Fruit fly (Drosophila melanogaster) whole organism, prepupa: Measurements from ENCODE around the gene CG12693.

Source experiments
- CG10631 ChIP-seq: fragments of 200-800 bp; sonication (Bioruptor generic); optimal IDR thresholded peaks from 2 replicates; lab custom pipeline; 2016; ENCODE audit warnings: missing biosample characterization, missing genetic modification characterization
- CG10669 ChIP-seq: fragments of 200-800 bp; sonication (Bioruptor generic); optimal IDR thresholded peaks from 3 replicates; lab custom pipeline; 2018; ENCODE audit warnings: missing biosample characterization, mild to moderate bottlenecking, missing genetic modification characterization, moderate library complexity
- CG11294 ChIP-seq: fragments of 200-800 bp; sonication (Bioruptor generic); IDR thresholded peaks from 2 replicates; pipeline ENCODE4 v1.3.6; 2022; ENCODE audit warnings: missing biosample characterization, missing genetic modification characterization
- CG11762 ChIP-seq: fragments of 200-800 bp; sonication (Bioruptor generic); optimal IDR thresholded peaks from 3 replicates; lab custom pipeline; 2016; ENCODE audit warnings: missing biosample characterization, missing genetic modification characterization; ENCODE audit not compliant: insufficient read depth
- CG11902 ChIP-seq: fragments of 200-800 bp; sonication (Bioruptor generic); optimal IDR thresholded peaks from 3 replicates; lab custom pipeline; 2016; ENCODE audit warnings: missing biosample characterization, missing genetic modification characterization
- CG15336 ChIP-seq: fragments of 200-800 bp; sonication (Bioruptor generic); IDR thresholded peaks from 2 replicates; pipeline ENCODE4 v1.3.6; 2022; ENCODE audit warnings: missing biosample characterization, missing genetic modification characterization
- CG1621 ChIP-seq: fragments of 200-800 bp; sonication (Bioruptor generic); optimal IDR thresholded peaks from 3 replicates; lab custom pipeline; 2018; ENCODE audit warnings: missing biosample characterization, mild to moderate bottlenecking, missing genetic modification characterization
- CG16779 ChIP-seq: fragments of 200-800 bp; sonication (Bioruptor generic); optimal IDR thresholded peaks from 3 replicates; lab custom pipeline; 2017; ENCODE audit warnings: missing biosample characterization, mild to moderate bottlenecking, missing genetic modification characterization
- CG3032 ChIP-seq: fragments of 200-800 bp; optimal IDR thresholded peaks from 2 replicates; lab custom pipeline; 2019; ENCODE audit warnings: missing biosample characterization, mild to moderate bottlenecking, missing genetic modification characterization, moderate library complexity
- CG31627 ChIP-seq: fragments of 200-800 bp; sonication (Bioruptor generic); optimal IDR thresholded peaks from 3 replicates; lab custom pipeline; 2016; ENCODE audit warnings: missing biosample characterization, missing genetic modification characterization
- CG32006 ChIP-seq: fragments of 200-800 bp; sonication (Bioruptor generic); optimal IDR thresholded peaks from 3 replicates; lab custom pipeline; 2017; ENCODE audit warnings: missing biosample characterization, mild to moderate bottlenecking, missing genetic modification characterization
- CG34406 ChIP-seq: fragments of 200-800 bp; sonication (Bioruptor generic); optimal IDR thresholded peaks from 3 replicates; lab custom pipeline; 2016; ENCODE audit warnings: missing biosample characterization, missing genetic modification characterization
- CG3919 ChIP-seq: fragments of 200-800 bp; sonication (Bioruptor generic); optimal IDR thresholded peaks from 3 replicates; lab custom pipeline; 2016; ENCODE audit warnings: missing biosample characterization, missing genetic modification characterization
- CG4318 ChIP-seq: fragments of 200-800 bp; sonication (Bioruptor generic); optimal IDR thresholded peaks from 3 replicates; lab custom pipeline; 2017; ENCODE audit warnings: missing biosample characterization, mild to moderate bottlenecking, missing genetic modification characterization
- CG6163 ChIP-seq: fragments of 200-800 bp; sonication (Bioruptor generic); IDR thresholded peaks from 3 replicates; pipeline ENCODE4 v1.3.6; 2022; ENCODE audit warnings: missing biosample characterization, missing genetic modification characterization
- CG6792 ChIP-seq: fragments of 200-800 bp; sonication (Bioruptor generic); optimal IDR thresholded peaks from 3 replicates; lab custom pipeline; 2016; ENCODE audit warnings: missing biosample characterization, missing genetic modification characterization
- CG6808 ChIP-seq: fragments of 200-800 bp; sonication (Bioruptor generic); optimal IDR thresholded peaks from 3 replicates; lab custom pipeline; 2017; ENCODE audit warnings: missing biosample characterization, missing genetic modification characterization, mild to moderate bottlenecking, moderate library complexity, missing genetic modification reagents
- CG7368 ChIP-seq: fragments of 200-800 bp; sonication (Bioruptor generic); optimal IDR thresholded peaks from 3 replicates; lab custom pipeline; 2016; ENCODE audit warnings: missing biosample characterization, missing genetic modification characterization
- CG8319 ChIP-seq: fragments of 200-800 bp; sonication (Bioruptor generic); optimal IDR thresholded peaks from 3 replicates; lab custom pipeline; 2016; ENCODE audit warnings: missing biosample characterization, missing genetic modification characterization
- CG8632 ChIP-seq: fragments of 200-800 bp; sonication (Bioruptor generic); optimal IDR thresholded peaks from 3 replicates; lab custom pipeline; 2016; ENCODE audit warnings: missing biosample characterization, missing genetic modification characterization
- Eip78C ChIP-seq: fragments of 200-800 bp; sonication (Bioruptor generic); peaks from one replicate; lab custom pipeline; 2016; ENCODE audit warnings: missing biosample characterization, missing genetic modification characterization
- Eip93F ChIP-seq: fragments of 200-800 bp; sonication (Bioruptor generic); optimal IDR thresholded peaks from 2 replicates; lab custom pipeline; 2016; ENCODE audit warnings: missing biosample characterization, mild to moderate bottlenecking, missing genetic modification characterization
- Ets21C ChIP-seq: fragments of 200-800 bp; sonication (Bioruptor generic); optimal IDR thresholded peaks from 3 replicates; lab custom pipeline; 2016; ENCODE audit warnings: missing biosample characterization, missing genetic modification characterization
- Gug ChIP-seq: fragments of 200-800 bp; sonication (Bioruptor generic); IDR thresholded peaks from 2 replicates; pipeline ENCODE4 v1.3.6; 2022; ENCODE audit warnings: missing biosample characterization, missing genetic modification characterization
- Hr39 ChIP-seq: fragments of 200-800 bp; sonication (Bioruptor generic); optimal IDR thresholded peaks from 2 replicates; lab custom pipeline; 2016; ENCODE audit warnings: missing biosample characterization, missing genetic modification characterization
- Hr4 ChIP-seq: fragments of 200-800 bp; sonication (Bioruptor generic); optimal IDR thresholded peaks from 3 replicates; lab custom pipeline; 2016; ENCODE audit warnings: missing biosample characterization, missing genetic modification characterization
- Lpt ChIP-seq: fragments of 200-800 bp; sonication (Bioruptor generic); optimal IDR thresholded peaks from 3 replicates; lab custom pipeline; 2016; ENCODE audit warnings: missing biosample characterization, missing genetic modification characterization
- Met ChIP-seq: fragments of 200-800 bp; sonication (Bioruptor generic); optimal IDR thresholded peaks from 3 replicates; lab custom pipeline; 2016; ENCODE audit warnings: missing biosample characterization, missing genetic modification characterization
- Smox ChIP-seq: fragments of 200-800 bp; sonication (Bioruptor generic); optimal IDR thresholded peaks from 3 replicates; lab custom pipeline; 2016; ENCODE audit warnings: missing biosample characterization, missing genetic modification characterization
- Sox102F ChIP-seq: fragments of 200-800 bp; sonication (Bioruptor generic); optimal IDR thresholded peaks from 2 replicates; lab custom pipeline; 2016; ENCODE audit warnings: missing biosample characterization, mild to moderate bottlenecking, missing genetic modification characterization
- Sox14 ChIP-seq: fragments of 200-800 bp; sonication (Bioruptor generic); optimal IDR thresholded peaks from 3 replicates; lab custom pipeline; 2016; ENCODE audit warnings: missing biosample characterization, missing genetic modification characterization
- Sox15 ChIP-seq: fragments of 200-800 bp; sonication (Bioruptor generic); optimal IDR thresholded peaks from 3 replicates; lab custom pipeline; 2016; ENCODE audit warnings: missing biosample characterization, missing genetic modification characterization
- achi ChIP-seq: fragments of 200-800 bp; sonication (Bioruptor generic); optimal IDR thresholded peaks from 3 replicates; lab custom pipeline; 2016; ENCODE audit warnings: missing biosample characterization, missing genetic modification characterization
- acj6 ChIP-seq: fragments of 200-800 bp; sonication (Bioruptor generic); optimal IDR thresholded peaks from 3 replicates; lab custom pipeline; 2016; ENCODE audit warnings: missing biosample characterization, missing genetic modification characterization
- cyc ChIP-seq: fragments of 200-800 bp; sonication (Bioruptor generic); optimal IDR thresholded peaks from 3 replicates; lab custom pipeline; 2016; ENCODE audit warnings: missing biosample characterization, missing genetic modification characterization
- dac ChIP-seq: fragments of 200-800 bp; sonication (Bioruptor generic); optimal IDR thresholded peaks from 2 replicates; lab custom pipeline; 2017; ENCODE audit warnings: missing biosample characterization, mild to moderate bottlenecking, missing genetic modification characterization
- dsx ChIP-seq: fragments of 200-800 bp; optimal IDR thresholded peaks from 3 replicates; lab custom pipeline; 2019; ENCODE audit warnings: missing biosample characterization, mild to moderate bottlenecking, missing genetic modification characterization, moderate library complexity; ENCODE audit not compliant: poor library complexity, severe bottlenecking
- eg ChIP-seq: fragments of 200-800 bp; sonication (Bioruptor generic); IDR thresholded peaks from 3 replicates; pipeline ENCODE4 v1.3.6; 2022; ENCODE audit warnings: missing biosample characterization, missing genetic modification characterization
- esn ChIP-seq: fragments of 200-800 bp; sonication (Bioruptor generic); optimal IDR thresholded peaks from 2 replicates; lab custom pipeline; 2016; ENCODE audit warnings: missing biosample characterization, mild to moderate bottlenecking, missing genetic modification characterization, moderate library complexity
- fd85E ChIP-seq: fragments of 200-800 bp; sonication (Bioruptor generic); optimal IDR thresholded peaks from 3 replicates; lab custom pipeline; 2016; ENCODE audit warnings: missing biosample characterization, missing genetic modification characterization
- fkh ChIP-seq: fragments of 200-800 bp; sonication (Bioruptor generic); optimal IDR thresholded peaks from 3 replicates; lab custom pipeline; 2017; ENCODE audit warnings: missing biosample characterization, mild to moderate bottlenecking, missing genetic modification characterization, moderate library complexity
- net ChIP-seq: fragments of 200-800 bp; sonication (Bioruptor generic); optimal IDR thresholded peaks from 3 replicates; lab custom pipeline; 2016; ENCODE audit warnings: missing biosample characterization, missing genetic modification characterization
- pdm3 ChIP-seq: fragments of 200-800 bp; sonication (Bioruptor generic); optimal IDR thresholded peaks from 3 replicates; lab custom pipeline; 2016; ENCODE audit warnings: missing biosample characterization, missing genetic modification characterization
- spab ChIP-seq: fragments of 200-800 bp; sonication (Bioruptor generic); optimal IDR thresholded peaks from 2 replicates; lab custom pipeline; 2017; ENCODE audit warnings: missing biosample characterization, mild to moderate bottlenecking, missing genetic modification characterization, missing genetic modification reagents
- ss ChIP-seq, 2 experiments: fragments of 200-800 bp; sonication (Bioruptor generic); optimal IDR thresholded peaks; 2 replicates in 1 of 2; 3 replicates in 1 of 2; lab custom pipeline; 2017 to 2018; ENCODE audit warnings: mild to moderate bottlenecking in 2 of 2, missing biosample characterization in 2 of 2, missing genetic modification characterization in 2 of 2, moderate library complexity in 1 of 2
- svp ChIP-seq: fragments of 200-800 bp; sonication (Bioruptor generic); peaks from one replicate; lab custom pipeline; 2016; ENCODE audit warnings: missing biosample characterization, missing genetic modification characterization
- topi ChIP-seq: fragments of 200-800 bp; sonication (Bioruptor generic); optimal IDR thresholded peaks from 3 replicates; lab custom pipeline; 2016; ENCODE audit warnings: missing biosample characterization, missing genetic modification characterization
- vri ChIP-seq: fragments of 200-800 bp; sonication (Bioruptor generic); optimal IDR thresholded peaks from 3 replicates; lab custom pipeline; 2016; ENCODE audit warnings: missing biosample characterization, mild to moderate bottlenecking, missing genetic modification characterization

CG12693 gene

dm6 chrX:4324781-4325180 lies 4.5 kb downstream of the CG12693 start (continued):
- TF ChIP-seq CG15336 (GFP tag; lab: Robert Waterston, UW) (peak; percentile 99), svp (GFP tag; lab: Kevin White, UChicago) (peak; percentile 100), Gug (peak; percentile 99), acj6 (GFP tag; lab: Kevin White, UChicago) (peak; percentile 99), ss (GFP tag; optimal IDR thresholded peaks at IDR 0.05; lab: Kevin White, UChicago) (peak; percentile 92 to 98), CG10669 (GFP tag; lab: Kevin White, UChicago) (peak; percentile 98), CG32006 (GFP tag; lab: Kevin White, UChicago) (peak; percentile 98), Hr39 (peak; percentile 100), CG16779 (tag; lab: Kevin White, UChicago) (peak; percentile 96), CG6808 (GFP tag; lab: Kevin White, UChicago) (peak; percentile 94), Ets21C (GFP tag; lab: Kevin White, UChicago) (peak; percentile 99), CG1621 (peak; percentile 97)

- TF ChIP-seq CG32006 (GFP tag; lab: Kevin White, UChicago) (peak; percentile 85), CG11294 (GFP tag; lab: Robert Waterston, UW) (peak; percentile 46; the same call in 1 of the 2 replicates), acj6 (GFP tag; lab: Kevin White, UChicago) (peak; percentile 77), Sox14 (GFP tag; lab: Kevin White, UChicago) (peak; percentile 71), CG3919 (GFP tag; lab: Kevin White, UChicago) (peak; percentile 71), net (peak; percentile 73), Hr4 (peak; percentile 79), Lpt (peak; percentile 40), Smox (peak; percentile 79), achi (GFP tag; lab: Kevin White, UChicago) (peak; percentile 71), Met (peak; percentile 77), cyc (peak; percentile 77), CG31627 (peak; percentile 85), spab (GFP tag; lab: Kevin White, UChicago) (peak; percentile 34), ss (GFP tag; optimal IDR thresholded peaks at IDR 0.05; lab: Kevin White, UChicago) (peak; percentile 11 to 17), CG1621 (peak; percentile 6), Gug (peak; percentile 61), CG8632 (GFP tag; lab: Kevin White, UChicago) (peak; percentile 60), svp (GFP tag; lab: Kevin White, UChicago) (peak; percentile 91), CG11902 (GFP tag; lab: Kevin White, UChicago) (peak; percentile 52), fkh (GFP tag; lab: Kevin White, UChicago) (peak; percentile 70), Sox15 (GFP tag; lab: Kevin White, UChicago) (peak; percentile 73), Eip93F (GFP tag; lab: Kevin White, UChicago) (no peak), dsx (GFP tag; lab: Kevin White, UChicago) (peak; percentile 38), esn (GFP tag; lab: Kevin White, UChicago) (peak; percentile 88), topi (GFP tag; lab: Kevin White, UChicago) (peak; percentile 88), CG7368 (peak; percentile 27), pdm3 (GFP tag; lab: Kevin White, UChicago) (peak; percentile 75), CG6808 (GFP tag; lab: Kevin White, UChicago) (peak; percentile 49), CG10631 (GFP tag; lab: Kevin White, UChicago) (peak; percentile 71), CG3032 (tag; lab: Kevin White, UChicago) (peak; percentile 40), Ets21C (GFP tag; lab: Kevin White, UChicago) (peak; percentile 68), dac (GFP tag; lab: Kevin White, UChicago) (no peak), CG4318 (GFP tag; lab: Kevin White, UChicago) (peak; percentile 74), vri (no peak), CG34406 (peak; percentile 81), Eip78C (GFP tag; lab: Kevin White, UChicago) (peak; percentile 93), fd85E (no peak), Sox102F (peak; percentile 62), CG6163 (GFP tag; lab: Robert Waterston, UW) (peak; percentile 76; the same call in 2 of the 3 replicates), CG8319 (GFP tag; lab: Kevin White, UChicago) (peak; percentile 37), Hr39 (peak; percentile 75), CG11762 (GFP tag; lab: Kevin White, UChicago) (peak; percentile 49), eg (GFP tag; lab: Robert Waterston, UW) (peak; percentile 84), CG6792 (GFP tag; lab: Kevin White, UChicago) (peak; percentile 68)
Observed at dm6 chrX:4323911-4324368, 5.3 kb downstream of the CG12693 start.
